Worm (Caenorhabditis elegans): ENCODE results near the gene F46C5.9.

The F46C5.9 gene

DNA sequence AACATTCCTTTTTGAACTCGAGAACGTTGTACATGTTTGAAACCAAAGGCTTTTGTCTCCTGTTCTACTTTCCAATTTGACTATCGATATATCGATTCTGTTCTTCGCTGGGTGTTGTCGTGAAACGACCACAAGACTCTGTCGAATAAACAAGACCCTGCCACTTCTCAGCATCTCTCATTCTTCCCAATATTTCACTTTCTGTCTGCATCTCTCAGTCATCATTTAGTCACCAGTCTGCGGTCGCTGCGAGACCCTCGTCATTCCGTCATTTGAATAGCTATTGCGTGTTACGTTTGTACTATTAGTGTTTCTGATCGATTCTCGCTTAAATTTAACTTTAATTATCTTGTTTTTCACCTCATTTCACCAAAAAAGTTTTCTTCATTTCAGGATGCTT is 23.2 kb downstream of the F46C5.9 start (continued):
- TF ChIP-seq nhr-80 (tag; optimal IDR thresholded peaks at IDR 0.05) (peak; percentile 60), B0336.3 (GFP tag; IDR thresholded peaks at IDR 0.05) (peak; percentile 86), madf-3 (GFP tag; IDR thresholded peaks at IDR 0.05) (peak; percentile 83), aptf-2 (GFP tag; conservative IDR thresholded peaks at IDR 0.05) (no peak), somi-1 (GFP tag; optimal IDR thresholded peaks at IDR 0.05) (peak; percentile 74), bed-2 (GFP tag; IDR thresholded peaks at IDR 0.05) (no peak), attf-3 (GFP tag; conservative IDR thresholded peaks at IDR 0.05) (no peak), mxl-1 (tag; optimal IDR thresholded peaks at IDR 0.05) (no peak), snpc-4 (GFP tag; optimal IDR thresholded peaks at IDR 0.05) (no peak), snpc-4 (tag; optimal IDR thresholded peaks at IDR 0.05) (peak in 3 of 4 experiments; percentile 48 to 62 (median 49)), mel-28 (tag; optimal IDR thresholded peaks at IDR 0.05; ENCODE audit: borderline replicate concordance) (no peak), lsl-1 (GFP tag; optimal IDR thresholded peaks at IDR 0.05) (no peak), ccch-3 (GFP tag; optimal IDR thresholded peaks at IDR 0.05) (no peak), C06A6.2 (GFP tag; conservative IDR thresholded peaks at IDR 0.05) (peak; percentile 75), dpl-1 (GFP tag; optimal IDR thresholded peaks at IDR 0.05) (no peak), mcd-1 (GFP tag; IDR thresholded peaks at IDR 0.05) (peak; percentile 79), Y79H2A.3 (GFP tag; conservative IDR thresholded peaks at IDR 0.05) (no peak), repo-1 (tag; optimal IDR thresholded peaks at IDR 0.05) (peak; percentile 51), madf-10 (tag; optimal IDR thresholded peaks at IDR 0.05) (peak; percentile 81), hrde-1 (tag; optimal IDR thresholded peaks at IDR 0.05; ENCODE audit: borderline replicate concordance) (no peak), xnd-1 (tag; optimal IDR thresholded peaks at IDR 0.05) (no peak), cebp-1 (GFP tag; IDR thresholded peaks at IDR 0.05) (peak; percentile 60), cebp-1 (tag; optimal IDR thresholded peaks at IDR 0.05) (peak; percentile 87), B0035.1 (tag; optimal IDR thresholded peaks at IDR 0.05) (no peak), lin-54 (GFP tag; optimal IDR thresholded peaks at IDR 0.05) (peak; percentile 75), ztf-6 (GFP tag; IDR thresholded peaks at IDR 0.05) (no peak), egl-18 (GFP tag; IDR thresholded peaks at IDR 0.05) (no peak), hsf-1 (GFP tag; IDR thresholded peaks at IDR 0.05) (no peak), lir-1 (GFP tag; conservative IDR thresholded peaks at IDR 0.05) (0 out of 2 replicates have a peak, but pooled peaks have one; percentile 13), T07F8.4 (tag; optimal IDR thresholded peaks at IDR 0.05) (no peak), nfya-1 (tag; optimal IDR thresholded peaks at IDR 0.05; ENCODE audit: borderline replicate concordance, insufficient read depth) (no peak), lin-26 (GFP tag; IDR thresholded peaks at IDR 0.05) (no peak), K12H6.12 (tag; optimal IDR thresholded peaks at IDR 0.05) (peak; percentile 78), mes-4 (tag; optimal IDR thresholded peaks at IDR 0.05) (no peak), chd-7 (tag; optimal IDR thresholded peaks at IDR 0.05) (peak; percentile 72), ekl-4 (GFP tag; IDR thresholded peaks at IDR 0.05) (peak; percentile 99), nhr-120 (GFP tag; IDR thresholded peaks at IDR 0.05) (no peak), snpc-3.4 (tag; optimal IDR thresholded peaks at IDR 0.05) (peak; percentile 30), nfya-2 (GFP tag; IDR thresholded peaks at IDR 0.05) (no peak), rpc-1 (optimal IDR thresholded peaks at IDR 0.05) (no peak), rpc-1 (tag; optimal IDR thresholded peaks at IDR 0.05) (no peak), cebp-2 (GFP tag; IDR thresholded peaks at IDR 0.05) (no peak), madf-8 (GFP tag; conservative IDR thresholded peaks at IDR 0.05) (no peak), ztf-25 (GFP tag; IDR thresholded peaks at IDR 0.05) (no peak), Y95B8A.8 (GFP tag; IDR thresholded peaks at IDR 0.05) (0 out of 2 replicates have a peak, but pooled peaks have one; percentile 36), Y53G8AR.9 (GFP tag; conservative IDR thresholded peaks at IDR 0.05) (peak; percentile 66), T26A5.8 (tag; optimal IDR thresholded peaks at IDR 0.05) (no peak), gei-17 (GFP tag; optimal IDR thresholded peaks at IDR 0.05) (peak; percentile 53), F52B5.7 (tag; optimal IDR thresholded peaks at IDR 0.05) (no peak), rcor-1 (GFP tag; IDR thresholded peaks at IDR 0.05) (peak; percentile 55; the same call in 1 of the 2 replicates)
